Worm (Caenorhabditis elegans) whole organism, L4/young adult: ENCODE results near the gene F02D10.2.
"Not testable (repeated sequence)": the region's sequence is repeated elsewhere in the genome, so short reads cannot be mapped to it uniquely, and the experiment has no call there.

Experiments
- W03F9.2 ChIP-seq: fragments of 150-350 bp; optimal IDR thresholded peaks from 2 replicates; lab custom pipeline; 2014; ENCODE audit warnings: missing biosample characterization, missing genetic modification characterization
- dao-5 ChIP-seq: sonication (generic microtip); optimal IDR thresholded peaks from 2 replicates; lab custom pipeline; 2016; ENCODE audit warnings: missing genotype, missing genetic modification characterization, moderate library complexity, missing compliant biosample characterization
- him-1 ChIP-seq: sonication (generic microtip); optimal IDR thresholded peaks from 2 replicates; lab custom pipeline; 2016; ENCODE audit warnings: missing genotype, missing genetic modification reagents, missing genetic modification characterization, missing compliant biosample characterization

The F02D10.2 gene

ce11 chrX:13443283-13443682, 20.4 kb downstream of the F02D10.2 start:
- no peak for TF ChIP-seq him-1 (tag; lab: Kevin White, UChicago)
- TF ChIP-seq W03F9.2 (tag; lab: Kevin White, UChicago): no peak
- no peak for TF ChIP-seq dao-5

- TF ChIP-seq W03F9.2 (tag; lab: Kevin White, UChicago) (peak; percentile 49), him-1 (tag; lab: Kevin White, UChicago) (peak; percentile 9), dao-5 (no peak)
Measured at ce11 chrX:13442446-13442845, 21.2 kb downstream of the F02D10.2 start.

- no peak for TF ChIP-seq dao-5
- TF ChIP-seq him-1 (tag; lab: Kevin White, UChicago): no peak
- TF ChIP-seq W03F9.2 (tag; lab: Kevin White, UChicago): no peak
Measured at ce11 chrX:13435790-13436472, 27.8 kb downstream of the F02D10.2 start, which contains the start of gene jmjd-3.3. Gene jmjd-3.3, plus strand, starts transcription at chrX:13436422.

- no peak for TF ChIP-seq W03F9.2 (tag; lab: Kevin White, UChicago)
- TF ChIP-seq dao-5: no peak
- no peak for TF ChIP-seq him-1 (tag; lab: Kevin White, UChicago)
Measured at ce11 chrX:13435116-13435515, 28.6 kb downstream of the F02D10.2 start.

ce11 chrX:13431388-13431787, 32.3 kb downstream of the F02D10.2 start, which contains the start of gene C29F7.10:
Gene C29F7.10, minus strand, starts transcription at chrX:13431488.
- TF ChIP-seq dao-5; him-1 (tag; lab: Kevin White, UChicago); W03F9.2 (tag; lab: Kevin White, UChicago): not testable (repeated sequence)

- not testable (repeated sequence) for TF ChIP-seq dao-5; him-1 (tag; lab: Kevin White, UChicago); W03F9.2 (tag; lab: Kevin White, UChicago)
Measured at ce11 chrX:13428755-13429154, 34.9 kb downstream of the F02D10.2 start, which contains the start of gene fkh-4. Gene fkh-4, minus strand, starts transcription at chrX:13428855.

ce11 chrX:13423340-13423739, 40.4 kb downstream of the F02D10.2 start, which contains the start of gene fkh-3:
Gene fkh-3, minus strand, starts transcription at chrX:13423440.
- TF ChIP-seq him-1 (tag; lab: Kevin White, UChicago) (no peak), W03F9.2 (tag; lab: Kevin White, UChicago) (no peak), dao-5 (no peak)

ce11 chrX:13421068-13421467, 42.6 kb downstream of the F02D10.2 start:
- TF ChIP-seq dao-5 (no peak), W03F9.2 (tag; lab: Kevin White, UChicago) (no peak), him-1 (tag; lab: Kevin White, UChicago) (no peak)

- TF ChIP-seq him-1 (tag; lab: Kevin White, UChicago) (no peak), dao-5 (no peak), W03F9.2 (tag; lab: Kevin White, UChicago) (no peak)
Measured at ce11 chrX:13419884-13420339, 43.8 kb downstream of the F02D10.2 start, which contains the start of gene C29F7.3. Gene C29F7.3, minus strand, starts transcription at chrX:13419934.

- TF ChIP-seq dao-5 (no peak), him-1 (tag; lab: Kevin White, UChicago) (no peak), W03F9.2 (tag; lab: Kevin White, UChicago) (no peak)
Measured at ce11 chrX:13417479-13417878, 46.2 kb downstream of the F02D10.2 start.

ce11 chrX:13415722-13416121, 48.0 kb downstream of the F02D10.2 start, which contains the start of gene C29F7.2:
Gene C29F7.2, plus strand, starts transcription at chrX:13416078.
- TF ChIP-seq dao-5: no peak
- TF ChIP-seq W03F9.2 (tag; lab: Kevin White, UChicago): no peak
- TF ChIP-seq him-1 (tag; lab: Kevin White, UChicago): no peak

- TF ChIP-seq dao-5: no peak
- TF ChIP-seq him-1 (tag; lab: Kevin White, UChicago): no peak
- TF ChIP-seq W03F9.2 (tag; lab: Kevin White, UChicago): peak; percentile 54
Measured at ce11 chrX:13414974-13415373, 48.7 kb downstream of the F02D10.2 start.
